7 worm cellular contexts compared by ENCODE assay signal in the genomic region with DNA sequence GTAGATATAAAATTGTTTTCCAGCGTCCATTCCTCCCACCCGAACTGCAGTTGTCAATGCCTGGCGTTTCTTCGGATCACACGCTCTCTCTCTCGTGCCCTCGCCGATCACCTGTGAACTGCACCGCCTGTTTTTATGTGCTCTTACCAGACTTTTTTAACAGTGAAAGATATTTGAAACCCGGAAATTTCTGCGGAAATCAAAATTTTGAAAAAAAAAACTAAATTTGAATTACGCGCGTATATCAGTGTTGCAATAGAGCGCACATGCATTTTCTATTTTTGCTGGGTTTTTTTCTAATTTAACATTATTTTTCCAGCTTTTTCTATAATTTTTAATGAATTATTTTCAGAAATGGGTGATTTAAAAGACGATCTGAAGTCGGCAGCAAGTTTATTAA.
TF ChIP-seq lines count a peak whose summit lies in the region.

A gene (plus strand): TSS at position 349 of the 400 bp plus-strand sequence.

TF ChIP-seq in whole organism, L1 larva, 84 proteins besides CTCF, POLR2A, EP300 and RAD21 (continues in another document):
- TF ChIP-seq lin-39 (tag; optimal IDR thresholded peaks at IDR 0.05; lab: Kevin White, UChicago), result peak; percentile 52
- peak; percentile 87 for TF ChIP-seq nhr-71 (tag; optimal IDR thresholded peaks at IDR 0.05; lab: Kevin White, UChicago)
- TF ChIP-seq hlh-17 (GFP tag; optimal IDR thresholded peaks at IDR 0.05; lab: Kevin White, UChicago; ENCODE audit: borderline replicate concordance), result no peak
- TF ChIP-seq isw-1 (GFP tag; IDR thresholded peaks at IDR 0.05; lab: Robert Waterston, UW), result peak; percentile 13
- no peak for TF ChIP-seq sptf-1 (tag; optimal IDR thresholded peaks at IDR 0.05; lab: Kevin White, UChicago)
- peak; percentile 41 for TF ChIP-seq aly-2 (tag; optimal IDR thresholded peaks at IDR 0.05; lab: Kevin White, UChicago)
- TF ChIP-seq lsy-2 (tag; optimal IDR thresholded peaks at IDR 0.05; lab: Kevin White, UChicago), result peak; percentile 74 to 77
- no peak for TF ChIP-seq lir-3 (tag; optimal IDR thresholded peaks at IDR 0.05; lab: Kevin White, UChicago; ENCODE audit: poor library complexity)
- peak; percentile 63 for TF ChIP-seq swsn-7 (tag; optimal IDR thresholded peaks at IDR 0.05; lab: Kevin White, UChicago)
- peak; percentile 75 for TF ChIP-seq nhr-85 (tag; lab: Kevin White, UChicago)
- peak; percentile 19 for TF ChIP-seq jun-1 (tag; optimal IDR thresholded peaks at IDR 0.05; lab: Kevin White, UChicago)
- 0 out of 2 replicates have a peak, but pooled peaks have one; percentile 7 for TF ChIP-seq unc-98 (GFP tag; IDR thresholded peaks at IDR 0.05; lab: Robert Waterston, UW)

TF ChIP-seq in whole organism, L2 larva, 48 proteins besides CTCF, POLR2A, EP300 and RAD21 (continues in another document):
- TF ChIP-seq nhr-129 (tag; optimal IDR thresholded peaks at IDR 0.05; lab: Kevin White, UChicago) (peak; percentile 22), gmeb-1 (tag; optimal IDR thresholded peaks at IDR 0.05; lab: Kevin White, UChicago) (peak; percentile 99), nhr-77 (tag; optimal IDR thresholded peaks at IDR 0.05; lab: Kevin White, UChicago) (no peak), ceh-16 (tag; optimal IDR thresholded peaks at IDR 0.05; lab: Kevin White, UChicago) (no peak), lsy-2 (tag; optimal IDR thresholded peaks at IDR 0.05; lab: Kevin White, UChicago) (peak; percentile 33 to 82), fos-1 (tag; optimal IDR thresholded peaks at IDR 0.05; lab: Kevin White, UChicago) (peak; percentile 17), C34F6.9 (tag; optimal IDR thresholded peaks at IDR 0.05; lab: Kevin White, UChicago) (peak; percentile 79), lin-13 (GFP tag; optimal IDR thresholded peaks at IDR 0.05; lab: Kevin White, UChicago) (peak; percentile 6), unc-55 (GFP tag; optimal IDR thresholded peaks at IDR 0.05; lab: Kevin White, UChicago) (peak; percentile 89), nhr-25 (tag; optimal IDR thresholded peaks at IDR 0.05; lab: Kevin White, UChicago) (peak; percentile 36), unc-62 (GFP tag; optimal IDR thresholded peaks at IDR 0.05; lab: Kevin White, UChicago) (no peak), F13H6.1 (tag; optimal IDR thresholded peaks at IDR 0.05; lab: Kevin White, UChicago) (peak; percentile 53), sem-4 (tag; optimal IDR thresholded peaks at IDR 0.05; lab: Kevin White, UChicago) (no peak)

TF ChIP-seq in whole organism, L3 larva, 47 proteins besides CTCF, POLR2A, EP300 and RAD21:
- TF ChIP-seq ama-1 (optimal IDR thresholded peaks at IDR 0.05; lab: Kevin White, UChicago) (no peak), daf-12 (tag; optimal IDR thresholded peaks at IDR 0.05; lab: Kevin White, UChicago) (no peak), sea-2 (GFP tag; optimal IDR thresholded peaks at IDR 0.05; lab: Kevin White, UChicago) (no peak), nhr-11 (tag; optimal IDR thresholded peaks at IDR 0.05; lab: Kevin White, UChicago) (no peak), egl-5 (tag; optimal IDR thresholded peaks at IDR 0.05; lab: Kevin White, UChicago) (peak; percentile 17), hmg-11 (tag; optimal IDR thresholded peaks at IDR 0.05; lab: Kevin White, UChicago) (peak; percentile 40), nhr-25 (tag; optimal IDR thresholded peaks at IDR 0.05; lab: Kevin White, UChicago) (no peak), lin-15B (tag; optimal IDR thresholded peaks at IDR 0.05; lab: Kevin White, UChicago) (peak; percentile 66), lin-39 (tag; optimal IDR thresholded peaks at IDR 0.05; lab: Kevin White, UChicago) (no peak), nfya-1 (tag; optimal IDR thresholded peaks at IDR 0.05; lab: Kevin White, UChicago; ENCODE audit: insufficient read depth) (peak; percentile 46), elt-2 (tag; optimal IDR thresholded peaks at IDR 0.05; lab: Kevin White, UChicago) (peak; percentile 6), pha-4 (tag; optimal IDR thresholded peaks at IDR 0.05; lab: Kevin White, UChicago) (peak; percentile 76), pqm-1 (tag; optimal IDR thresholded peaks at IDR 0.05; lab: Kevin White, UChicago) (peak; percentile 3)

TF ChIP-seq in whole organism, L4 larva, 104 proteins besides CTCF, POLR2A, EP300 and RAD21 (continues in another document):
- peak; percentile 45; the same call in 1 of the 2 replicates for TF ChIP-seq hmg-1.1 (GFP tag; IDR thresholded peaks at IDR 0.05; lab: Robert Waterston, UW)
- peak; percentile 95 for TF ChIP-seq dpl-1 (GFP tag; optimal IDR thresholded peaks at IDR 0.05; lab: Kevin White, UChicago)
- peak; percentile 2 for TF ChIP-seq nhr-77 (tag; optimal IDR thresholded peaks at IDR 0.05; lab: Kevin White, UChicago)
- TF ChIP-seq daf-16 (GFP tag; optimal IDR thresholded peaks at IDR 0.05; lab: Kevin White, UChicago), result peak in 1 of 2 experiments; percentile 79
- no peak for TF ChIP-seq daf-16 (tag; optimal IDR thresholded peaks at IDR 0.05; lab: Kevin White, UChicago)
- TF ChIP-seq nhr-6 (tag; optimal IDR thresholded peaks at IDR 0.05; lab: Kevin White, UChicago), result peak; percentile 3
- TF ChIP-seq php-3 (GFP tag; IDR thresholded peaks at IDR 0.05; lab: Robert Waterston, UW), result no peak
- TF ChIP-seq lin-29 (GFP tag; IDR thresholded peaks at IDR 0.05; lab: Robert Waterston, UW), result no peak
- TF ChIP-seq spr-1 (tag; optimal IDR thresholded peaks at IDR 0.05; lab: Kevin White, UChicago), result no peak
- peak; percentile 88 for TF ChIP-seq aha-1 (tag; lab: Kevin White, UChicago)
- no peak for TF ChIP-seq lim-7 (GFP tag; IDR thresholded peaks at IDR 0.05; lab: Robert Waterston, UW)
- peak in 1 of 2 experiments; percentile 71 for TF ChIP-seq lsy-2 (tag; optimal IDR thresholded peaks at IDR 0.05; lab: Kevin White, UChicago)
- peak; percentile 14 for TF ChIP-seq mep-1 (tag; optimal IDR thresholded peaks at IDR 0.05; lab: Kevin White, UChicago)

TF ChIP-seq in whole organism, late embryonic, 69 proteins besides CTCF, POLR2A, EP300 and RAD21:
- TF ChIP-seq ceh-18 (tag; optimal IDR thresholded peaks at IDR 0.05; lab: Kevin White, UChicago) (peak; percentile 16), lin-11 (tag; optimal IDR thresholded peaks at IDR 0.05; lab: Kevin White, UChicago) (no peak), ceh-2 (tag; optimal IDR thresholded peaks at IDR 0.05; lab: Kevin White, UChicago) (no peak)

TF ChIP-seq in whole organism, mixed stage, embryonic, 35 proteins besides CTCF, POLR2A, EP300 and RAD21:
- TF ChIP-seq mls-2 (tag; optimal IDR thresholded peaks at IDR 0.05; lab: Kevin White, UChicago) (no peak), nhr-237 (tag; optimal IDR thresholded peaks at IDR 0.05; lab: Kevin White, UChicago) (peak; percentile 3)

TF ChIP-seq in whole organism, young adult, 124 proteins besides CTCF, POLR2A, EP300 and RAD21:
- TF ChIP-seq ama-1 (optimal IDR thresholded peaks at IDR 0.05; lab: Kevin White, UChicago) (no peak), ama-1 (GFP tag; optimal IDR thresholded peaks at IDR 0.05; lab: Kevin White, UChicago) (no peak), Y53G8AR.9 (GFP tag; conservative IDR thresholded peaks at IDR 0.05; lab: Robert Waterston, UW) (no peak), nfya-2 (GFP tag; IDR thresholded peaks at IDR 0.05; lab: Robert Waterston, UW) (no peak), ztf-3 (GFP tag; optimal IDR thresholded peaks at IDR 0.05; lab: Kevin White, UChicago) (no peak), cebp-1 (GFP tag; IDR thresholded peaks at IDR 0.05; lab: Robert Waterston, UW) (no peak), cebp-1 (tag; optimal IDR thresholded peaks at IDR 0.05; lab: Kevin White, UChicago) (peak; percentile 16), efl-1 (GFP tag; optimal IDR thresholded peaks at IDR 0.05; lab: Kevin White, UChicago) (peak; percentile 71), K11D2.4 (GFP tag; IDR thresholded peaks at IDR 0.05; lab: Robert Waterston, UW) (peak; percentile 61; the same call in 1 of the 2 replicates), D2030.7 (GFP tag; IDR thresholded peaks at IDR 0.05; lab: Robert Waterston, UW) (no peak), lin-40 (tag; optimal IDR thresholded peaks at IDR 0.05; lab: Kevin White, UChicago) (peak; percentile 13), lin-35 (GFP tag; optimal IDR thresholded peaks at IDR 0.05; lab: Kevin White, UChicago) (peak; percentile 30 to 92 (median 44)), K12H6.12 (tag; optimal IDR thresholded peaks at IDR 0.05; lab: Kevin White, UChicago) (no peak), mcd-1 (GFP tag; IDR thresholded peaks at IDR 0.05; lab: Robert Waterston, UW) (peak; percentile 94), dpl-1 (GFP tag; optimal IDR thresholded peaks at IDR 0.05; lab: Kevin White, UChicago) (peak; percentile 66), sea-2 (GFP tag; IDR thresholded peaks at IDR 0.05; lab: Robert Waterston, UW) (no peak), lin-54 (GFP tag; optimal IDR thresholded peaks at IDR 0.05; lab: Kevin White, UChicago) (peak; percentile 95)
